Worm (Caenorhabditis elegans): Measurements from ENCODE around the gene R04D3.2.
A peak's percentile ranks its signal among the peaks of the same experiment; 100 is the strongest.

R04D3.2 gene

ce11 chrX:13284091-13284490 lies 2.3 kb downstream of the R04D3.2 start, which contains the start of gene cyp-14A4:
cyp-14A4 (minus strand) TSS chrX:13284197.
- no peak for TF ChIP-seq mbf-1 (tag; optimal IDR thresholded peaks at IDR 0.05)
- no peak for TF ChIP-seq C34F6.9 (tag; optimal IDR thresholded peaks at IDR 0.05)
- no peak for TF ChIP-seq Y55F3AM.14 (GFP tag; optimal IDR thresholded peaks at IDR 0.05)
- TF ChIP-seq nhr-23 (tag; optimal IDR thresholded peaks at IDR 0.05): no peak
- TF ChIP-seq unc-39 (tag; optimal IDR thresholded peaks at IDR 0.05): no peak
- no peak for TF ChIP-seq lin-11 (tag; optimal IDR thresholded peaks at IDR 0.05)

DNA sequence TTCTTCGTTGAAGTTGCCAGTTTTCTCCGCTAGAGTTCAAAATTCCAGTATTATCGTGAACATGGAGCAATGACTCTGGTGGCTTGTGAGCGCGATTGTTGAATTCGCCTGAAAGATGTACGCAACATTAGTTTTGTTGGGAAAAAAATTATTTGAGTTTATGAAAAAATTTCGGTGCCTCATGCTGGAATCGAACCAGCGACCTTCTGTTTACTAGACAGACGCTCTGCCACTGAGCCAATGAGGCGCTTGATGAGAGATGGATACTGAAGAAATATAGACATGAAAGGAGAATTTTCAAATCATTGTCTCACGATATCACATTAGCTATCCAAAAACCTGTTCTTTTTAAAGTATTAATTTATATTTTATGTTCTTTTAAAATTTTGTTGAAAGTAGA lies 3.0 kb downstream of the R04D3.2 start:
- TF ChIP-seq lin-13 (GFP tag; optimal IDR thresholded peaks at IDR 0.05) (no peak), lin-11 (tag; optimal IDR thresholded peaks at IDR 0.05) (no peak), snpc-4 (tag; optimal IDR thresholded peaks at IDR 0.05) (no peak), ceh-82 (tag; optimal IDR thresholded peaks at IDR 0.05) (no peak), C34F6.9 (tag; optimal IDR thresholded peaks at IDR 0.05) (no peak), ZK546.5 (tag; optimal IDR thresholded peaks at IDR 0.05) (no peak), unc-39 (tag; optimal IDR thresholded peaks at IDR 0.05) (no peak), mab-5 (tag; optimal IDR thresholded peaks at IDR 0.05) (no peak), aly-2 (tag; optimal IDR thresholded peaks at IDR 0.05) (no peak), nhr-21 (tag; optimal IDR thresholded peaks at IDR 0.05) (peak; percentile 1), crh-2 (tag; optimal IDR thresholded peaks at IDR 0.05) (peak; percentile 7), lsy-2 (tag; optimal IDR thresholded peaks at IDR 0.05) (no peak), nhr-11 (tag; optimal IDR thresholded peaks at IDR 0.05) (no peak), mbf-1 (tag; optimal IDR thresholded peaks at IDR 0.05) (no peak), sma-9 (GFP tag; optimal IDR thresholded peaks at IDR 0.05) (peak; percentile 19), sma-9 (tag; optimal IDR thresholded peaks at IDR 0.05) (no peak)

ce11 chrX:13278876-13279275 lies 7.6 kb downstream of the R04D3.2 start, which contains the start of gene phf-33:
phf-33 (minus strand) TSS chrX:13278976.
- no peak for TF ChIP-seq sma-3 (GFP tag; optimal IDR thresholded peaks at IDR 0.05)
- no peak for TF ChIP-seq mab-5 (tag; optimal IDR thresholded peaks at IDR 0.05)
- no peak for TF ChIP-seq lin-39 (tag; optimal IDR thresholded peaks at IDR 0.05)
- no peak for TF ChIP-seq ceh-82 (tag; optimal IDR thresholded peaks at IDR 0.05)
- no peak for TF ChIP-seq nhr-23 (tag; optimal IDR thresholded peaks at IDR 0.05)
- TF ChIP-seq nhr-129 (tag; optimal IDR thresholded peaks at IDR 0.05): no peak
- no peak for TF ChIP-seq R02D3.7 (tag; optimal IDR thresholded peaks at IDR 0.05)
- no peak for TF ChIP-seq alr-1 (tag; optimal IDR thresholded peaks at IDR 0.05)
- no peak for TF ChIP-seq crh-2 (tag; optimal IDR thresholded peaks at IDR 0.05)

- TF ChIP-seq egl-27 (tag; optimal IDR thresholded peaks at IDR 0.05) (no peak), mab-5 (tag; optimal IDR thresholded peaks at IDR 0.05) (no peak), sma-3 (GFP tag; optimal IDR thresholded peaks at IDR 0.05) (no peak), lin-39 (tag; optimal IDR thresholded peaks at IDR 0.05) (no peak), ztf-11 (tag; optimal IDR thresholded peaks at IDR 0.05) (no peak), nhr-237 (tag; optimal IDR thresholded peaks at IDR 0.05) (no peak), nhr-10 (tag; optimal IDR thresholded peaks at IDR 0.05) (no peak), nhr-25 (tag; optimal IDR thresholded peaks at IDR 0.05) (no peak), nhr-129 (tag; optimal IDR thresholded peaks at IDR 0.05) (no peak), unc-55 (GFP tag; optimal IDR thresholded peaks at IDR 0.05) (no peak), lin-11 (tag; optimal IDR thresholded peaks at IDR 0.05) (no peak), Y55F3AM.14 (GFP tag; optimal IDR thresholded peaks at IDR 0.05) (no peak), skn-1 (tag; optimal IDR thresholded peaks at IDR 0.05) (no peak), blmp-1 (tag; optimal IDR thresholded peaks at IDR 0.05; ENCODE audit: insufficient read depth) (no peak)
These were observed 12.3 kb downstream of the R04D3.2 start, which contains the start of gene cyp-14A3 for ce11 chrX:13274102-13274501. cyp-14A3 (minus strand) TSS chrX:13274202.

DNA sequence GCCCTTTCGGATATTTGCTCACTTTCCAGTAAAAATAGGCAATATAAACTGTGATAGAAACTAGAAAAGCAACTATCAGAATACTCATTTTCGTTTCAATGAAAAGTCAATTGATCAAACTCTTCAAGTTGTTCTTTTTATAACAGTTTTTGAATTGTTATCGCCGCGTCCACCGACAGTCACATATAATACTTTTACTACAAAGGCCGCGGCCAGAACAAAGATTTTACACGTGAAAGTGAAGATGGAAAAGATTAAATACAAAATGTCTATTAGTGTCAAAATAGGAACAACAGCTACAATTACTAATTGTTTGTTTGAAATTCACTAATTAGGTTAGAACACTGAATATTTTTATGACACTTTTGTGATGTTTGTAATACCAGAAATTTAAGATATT lies 16.8 kb downstream of the R04D3.2 start, which contains the start of gene cyp-14A2:
Gene cyp-14A2 (minus strand): TSS at position 101 of the 400 bp plus-strand sequence.
- TF ChIP-seq lin-13 (GFP tag; optimal IDR thresholded peaks at IDR 0.05) (no peak), mbf-1 (tag; optimal IDR thresholded peaks at IDR 0.05) (no peak), egl-27 (tag; optimal IDR thresholded peaks at IDR 0.05) (no peak), nhr-21 (tag; optimal IDR thresholded peaks at IDR 0.05) (no peak), sma-3 (GFP tag; optimal IDR thresholded peaks at IDR 0.05) (no peak)

DNA sequence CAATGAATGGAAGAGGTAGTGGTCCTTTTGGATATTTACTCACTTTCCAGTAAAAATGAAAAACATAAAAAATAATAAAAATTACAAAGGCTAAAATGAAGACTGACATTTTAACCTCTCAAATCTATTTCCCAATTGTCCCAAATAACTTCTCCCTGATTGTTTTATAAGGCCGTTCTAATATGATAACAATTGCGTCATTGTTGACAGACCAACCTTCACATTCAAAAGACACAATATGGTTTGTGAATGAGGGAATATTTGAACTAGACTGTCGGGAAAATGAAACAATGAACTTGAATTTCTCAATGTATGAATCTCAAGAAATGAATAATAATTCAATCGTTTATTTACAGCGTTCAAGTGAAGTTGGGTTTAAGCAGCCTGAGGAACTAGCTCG lies 19.2 kb downstream of the R04D3.2 start, which contains the start of gene cyp-14A1:
Gene cyp-14A1 (minus strand): TSS at position 126 of the 400 bp plus-strand sequence.
- TF ChIP-seq mbf-1 (tag; optimal IDR thresholded peaks at IDR 0.05): no peak
- no peak for TF ChIP-seq snpc-4 (tag; optimal IDR thresholded peaks at IDR 0.05)
- TF ChIP-seq elt-3 (tag; optimal IDR thresholded peaks at IDR 0.05): no peak
- peak; percentile 74 for TF ChIP-seq nhr-129 (tag; optimal IDR thresholded peaks at IDR 0.05)
- no peak for TF ChIP-seq zag-1 (tag; optimal IDR thresholded peaks at IDR 0.05)
- no peak for TF ChIP-seq lin-11 (tag; optimal IDR thresholded peaks at IDR 0.05)
